Worm (Caenorhabditis elegans): ENCODE results near the gene F38E9.4.

ce11 chrX:16466157-16466556 lies 14.4 kb downstream of the F38E9.4 start:
- no peak for TF ChIP-seq dao-5 (tag; optimal IDR thresholded peaks at IDR 0.05)
- TF ChIP-seq him-1 (tag; optimal IDR thresholded peaks at IDR 0.05) = no peak

Data from whole organism, L4/young adult.